Worm (Caenorhabditis elegans) whole organism, L3 larva: ENCODE data around the gene C06G1.1.
A peak's percentile ranks its signal among the peaks of the same experiment; 100 is the strongest.

Source experiments
- R02D3.7 ChIP-seq: fragments of 150-350 bp; optimal IDR thresholded peaks from 2 replicates; lab custom pipeline; 2014; ENCODE audit warnings: missing biosample characterization, missing genetic modification characterization
- ZK546.5 ChIP-seq: sonication (generic microtip); optimal IDR thresholded peaks from 2 replicates; lab custom pipeline; 2017; ENCODE audit warnings: missing biosample characterization, missing genetic modification characterization
- ama-1 ChIP-seq: fragments of 150-350 bp; optimal IDR thresholded peaks from 2 replicates; lab custom pipeline; 2018
- ceh-16 ChIP-seq: sonication (generic microtip); optimal IDR thresholded peaks from 2 replicates; lab custom pipeline; 2017; ENCODE audit warnings: missing biosample characterization, missing genetic modification characterization
- ceh-28 ChIP-seq: fragments of 150-350 bp; optimal IDR thresholded peaks from 2 replicates; lab custom pipeline; 2014; ENCODE audit warnings: missing biosample characterization, missing genetic modification reagents, missing genetic modification characterization
- egl-27 ChIP-seq: sonication (generic microtip); optimal IDR thresholded peaks from 4 replicates; lab custom pipeline; 2017; ENCODE audit warnings: missing biosample characterization, missing genetic modification reagents, missing genetic modification characterization
- egl-5 ChIP-seq: fragments of 150-350 bp; optimal IDR thresholded peaks from 2 replicates; lab custom pipeline; 2017; ENCODE audit warnings: missing biosample characterization, missing genetic modification reagents, missing genetic modification characterization, inconsistent platforms
- elt-1 ChIP-seq: fragments of 150-350 bp; optimal IDR thresholded peaks from 2 replicates; lab custom pipeline; 2014; ENCODE audit warnings: missing biosample characterization, missing genetic modification characterization
- elt-2 ChIP-seq: sonication (generic microtip); optimal IDR thresholded peaks from 2 replicates; lab custom pipeline; 2016; ENCODE audit warnings: missing genetic modification reagents, mild to moderate bottlenecking, missing genetic modification characterization, missing compliant biosample characterization
- elt-3 ChIP-seq, 3 experiments: fragments of 150-350 bp in 1 of 3; sonication (generic microtip) in 2 of 3; optimal IDR thresholded peaks; 2 replicates in 2 of 3; 4 replicates in 1 of 3; lab custom pipeline; 2014 to 2017; ENCODE audit warnings: missing biosample characterization in 3 of 3, missing genetic modification characterization in 3 of 3
- eor-1 ChIP-seq, 2 experiments: fragments of 150-350 bp; optimal IDR thresholded peaks; 2 replicates each; lab custom pipeline; 2014 to 2018; ENCODE audit warnings: missing biosample characterization in 2 of 2, missing genetic modification characterization in 2 of 2
- fkh-10 ChIP-seq: sonication (generic microtip); optimal IDR thresholded peaks from 2 replicates; lab custom pipeline; 2017; ENCODE audit warnings: missing biosample characterization, missing genetic modification reagents, missing genetic modification characterization
- fos-1 ChIP-seq: fragments of 150-350 bp; optimal IDR thresholded peaks from 2 replicates; lab custom pipeline; 2014; ENCODE audit warnings: missing biosample characterization, missing genetic modification characterization
- jun-1 ChIP-seq: fragments of 150-350 bp; optimal IDR thresholded peaks from 2 replicates; lab custom pipeline; 2014; ENCODE audit warnings: missing biosample characterization, missing genetic modification reagents, missing genetic modification characterization
- lin-39 ChIP-seq: fragments of 150-350 bp; optimal IDR thresholded peaks from 2 replicates; lab custom pipeline; 2018; ENCODE audit warnings: missing biosample characterization, missing genetic modification reagents, missing genetic modification characterization
- lsy-12 ChIP-seq: sonication (generic microtip); optimal IDR thresholded peaks from 2 replicates; lab custom pipeline; 2016; ENCODE audit warnings: mild to moderate bottlenecking, missing genetic modification characterization, missing compliant biosample characterization
- mdl-1 ChIP-seq: fragments of 150-350 bp; optimal IDR thresholded peaks from 2 replicates; lab custom pipeline; 2014; ENCODE audit warnings: missing biosample characterization, missing genetic modification characterization
- mml-1 ChIP-seq: fragments of 150-350 bp; sonication (generic microtip); optimal IDR thresholded peaks from 3 replicates; lab custom pipeline; 2014; ENCODE audit warnings: missing biosample characterization, missing genetic modification characterization
- nfya-1 ChIP-seq: sonication (generic microtip); optimal IDR thresholded peaks from 2 replicates; lab custom pipeline; 2017; ENCODE audit warnings: missing genetic modification characterization, mild to moderate bottlenecking, missing compliant biosample characterization, antibody characterized with exemption, moderate library complexity; ENCODE audit not compliant: insufficient read depth
- nhr-12 ChIP-seq: fragments of 150-350 bp; optimal IDR thresholded peaks from 2 replicates; lab custom pipeline; 2014; ENCODE audit warnings: missing biosample characterization, missing genetic modification characterization
- nhr-23 ChIP-seq: fragments of 150-350 bp; optimal IDR thresholded peaks from 2 replicates; lab custom pipeline; 2014; ENCODE audit warnings: missing biosample characterization, missing genetic modification reagents, missing genetic modification characterization
- nhr-237 ChIP-seq: fragments of 150-350 bp; optimal IDR thresholded peaks from 2 replicates; lab custom pipeline; 2014; ENCODE audit warnings: missing biosample characterization, missing genetic modification characterization
- nhr-25 ChIP-seq: sonication (generic microtip); optimal IDR thresholded peaks from 2 replicates; lab custom pipeline; 2017; ENCODE audit warnings: missing biosample characterization, missing genetic modification characterization
- nhr-67 ChIP-seq: fragments of 150-350 bp; optimal IDR thresholded peaks from 2 replicates; lab custom pipeline; 2014; ENCODE audit warnings: missing biosample characterization, missing genetic modification characterization
- nhr-77 ChIP-seq: fragments of 150-350 bp; optimal IDR thresholded peaks from 2 replicates; lab custom pipeline; 2014; ENCODE audit warnings: missing biosample characterization, missing genetic modification characterization
- pha-4 ChIP-seq: fragments of 150-350 bp; optimal IDR thresholded peaks from 2 replicates; lab custom pipeline; 2014; ENCODE audit warnings: missing biosample characterization, missing genetic modification reagents, missing genetic modification characterization
- pqm-1 ChIP-seq: fragments of 150-350 bp; optimal IDR thresholded peaks from 2 replicates; lab custom pipeline; 2017; ENCODE audit warnings: missing biosample characterization, missing genetic modification characterization, inconsistent platforms
- sea-2 ChIP-seq: fragments of 150-350 bp; sonication (generic microtip); optimal IDR thresholded peaks from 4 replicates; lab custom pipeline; 2014; ENCODE audit warnings: missing biosample characterization, missing genetic modification reagents, missing genetic modification characterization
- snpc-4 ChIP-seq: fragments of 150-350 bp; optimal IDR thresholded peaks from 2 replicates; lab custom pipeline; 2014; ENCODE audit warnings: missing biosample characterization, missing genetic modification characterization
- tbx-2 ChIP-seq: sonication (generic microtip); optimal IDR thresholded peaks from 2 replicates; lab custom pipeline; 2016; ENCODE audit warnings: mild to moderate bottlenecking, missing genetic modification characterization, missing compliant biosample characterization
- zag-1 ChIP-seq: fragments of 150-350 bp; optimal IDR thresholded peaks from 2 replicates; lab custom pipeline; 2014; ENCODE audit warnings: missing biosample characterization, missing genetic modification characterization
- ztf-4 ChIP-seq: fragments of 150-350 bp; optimal IDR thresholded peaks from 2 replicates; lab custom pipeline; 2014; ENCODE audit warnings: missing biosample characterization, missing genetic modification characterization

C06G1.1 gene

DNA sequence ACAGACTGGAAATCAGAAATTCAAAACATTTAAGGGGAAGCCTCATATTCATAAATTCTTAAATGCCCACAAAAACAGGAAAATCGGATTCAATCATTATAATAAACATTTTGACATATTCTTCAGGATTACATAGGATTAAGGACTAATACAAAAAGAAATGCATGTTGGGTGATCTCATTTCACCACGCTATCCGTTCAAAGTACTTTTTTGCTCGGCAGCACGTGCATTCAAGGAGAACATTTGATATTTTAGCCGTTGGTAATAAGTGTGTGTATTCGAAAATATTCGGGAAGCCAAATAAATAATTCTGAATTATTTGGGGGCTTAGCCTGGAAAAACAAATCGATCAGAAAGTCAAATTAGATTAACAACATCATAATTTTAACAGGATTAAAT lies 17.4 kb downstream of the C06G1.1 start:
- TF ChIP-seq egl-5 (tag; lab: Kevin White, UChicago) (no peak), nhr-23 (tag; lab: Kevin White, UChicago) (no peak), egl-27 (tag; lab: Kevin White, UChicago) (no peak), tbx-2 (tag; lab: Kevin White, UChicago) (no peak), ztf-4 (tag; lab: Kevin White, UChicago) (no peak), nfya-1 (tag; lab: Kevin White, UChicago) (no peak), ama-1 (lab: Kevin White, UChicago) (no peak), nhr-67 (tag; lab: Kevin White, UChicago) (no peak), pha-4 (tag; lab: Kevin White, UChicago) (no peak), mdl-1 (tag; lab: Kevin White, UChicago) (no peak), lsy-12 (tag; lab: Kevin White, UChicago) (no peak), mml-1 (tag; lab: Kevin White, UChicago) (no peak), snpc-4 (no peak), ceh-28 (tag; lab: Kevin White, UChicago) (no peak), fkh-10 (GFP tag; lab: Kevin White, UChicago) (no peak)

DNA sequence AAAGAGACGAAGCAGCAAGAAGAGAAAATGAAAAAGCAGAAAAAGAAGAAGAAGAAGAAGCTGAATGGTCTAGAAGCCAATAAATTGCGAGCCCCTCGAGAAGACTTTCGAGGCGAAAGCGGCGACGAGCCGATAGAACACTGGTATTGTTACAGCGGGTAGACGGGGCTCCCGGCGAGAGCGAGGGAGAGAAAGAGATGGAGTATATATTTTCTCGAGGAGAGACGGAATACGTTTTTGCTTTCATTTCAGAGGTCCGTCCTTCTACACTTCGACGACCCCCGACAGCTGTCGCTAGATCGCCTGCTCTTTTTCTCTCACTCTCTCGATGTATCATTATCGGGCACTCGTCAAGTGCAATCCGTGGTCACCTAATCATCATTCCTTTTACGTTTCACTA lies 22.1 kb downstream of the C06G1.1 start:
- TF ChIP-seq lin-39 (tag; lab: Kevin White, UChicago) = peak; percentile 29
- TF ChIP-seq elt-2 = no peak
- TF ChIP-seq zag-1 = no peak
- no peak for TF ChIP-seq nfya-1 (tag; lab: Kevin White, UChicago)
- TF ChIP-seq fos-1 = no peak

DNA sequence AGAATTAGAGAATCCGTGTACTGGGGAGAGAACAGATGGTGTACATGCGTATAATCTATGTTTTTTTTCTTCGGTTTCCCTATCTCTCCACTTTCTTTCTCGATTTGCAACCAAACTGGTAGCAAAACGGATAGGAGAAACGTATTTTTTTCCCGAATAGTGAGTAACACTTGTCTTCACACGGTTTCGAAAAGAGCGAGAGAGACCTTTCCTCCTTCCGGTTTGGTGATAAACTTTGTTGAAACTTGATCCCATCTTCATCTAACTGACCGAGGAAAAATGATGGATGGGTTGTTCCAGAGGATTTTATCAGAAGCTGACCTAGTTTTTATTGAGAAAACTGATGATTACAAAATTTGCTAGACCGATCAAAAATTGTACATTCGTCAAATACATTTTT lies 25.2 kb downstream of the C06G1.1 start:
- TF ChIP-seq nhr-12 (tag; lab: Kevin White, UChicago) = no peak
- peak in 1 of 3 experiments; percentile 43 for TF ChIP-seq elt-3 (tag; optimal IDR thresholded peaks at IDR 0.05; lab: Kevin White, UChicago)

DNA sequence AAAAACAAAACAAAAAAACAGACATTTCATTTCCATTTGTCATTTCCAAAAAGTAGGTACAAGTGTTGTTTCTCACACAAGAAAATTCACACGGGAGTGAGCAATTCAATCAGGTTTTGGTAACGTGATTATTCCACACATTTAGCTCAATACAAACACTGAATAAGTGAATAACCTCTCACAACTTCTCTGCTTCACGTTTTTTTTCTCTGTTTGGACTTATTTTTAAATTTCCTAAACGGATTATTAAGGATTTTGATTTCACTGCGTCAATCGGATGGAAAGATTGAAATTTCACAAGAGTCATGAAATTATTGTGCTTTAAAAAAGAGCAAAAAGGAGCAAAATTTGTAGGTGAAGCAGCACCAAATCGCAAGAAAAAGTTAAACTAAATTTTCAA lies 27.1 kb downstream of the C06G1.1 start:
- TF ChIP-seq jun-1 (tag; lab: Kevin White, UChicago) (no peak), nhr-23 (tag; lab: Kevin White, UChicago) (no peak), nhr-77 (tag; lab: Kevin White, UChicago) (no peak), ceh-16 (no peak), ceh-28 (tag; lab: Kevin White, UChicago) (no peak), lsy-12 (tag; lab: Kevin White, UChicago) (no peak), elt-1 (tag; lab: Kevin White, UChicago) (no peak), pqm-1 (tag; lab: Kevin White, UChicago) (no peak), sea-2 (no peak), nhr-25 (no peak), R02D3.7 (no peak), nhr-237 (tag; lab: Kevin White, UChicago) (no peak), egl-5 (tag; lab: Kevin White, UChicago) (no peak), mdl-1 (tag; lab: Kevin White, UChicago) (no peak)

DNA sequence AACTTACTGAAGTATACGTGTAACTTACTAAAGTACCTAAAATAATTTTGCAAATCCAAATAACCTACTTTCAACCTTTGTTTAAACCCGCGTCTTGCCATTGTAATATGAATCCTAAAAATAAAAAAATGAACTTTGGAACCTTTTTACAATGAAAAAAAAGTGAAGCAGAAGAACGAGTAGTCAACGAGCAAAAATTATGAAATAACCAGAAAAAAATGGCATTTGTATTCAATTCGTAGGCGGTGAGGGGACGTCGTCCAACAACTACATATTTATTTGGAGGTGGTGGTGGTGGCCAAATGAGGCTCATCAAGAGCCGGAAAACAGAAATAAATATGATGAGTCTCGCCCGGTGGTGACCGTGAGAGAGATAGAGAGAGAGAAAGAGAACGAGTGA lies 29.6 kb downstream of the C06G1.1 start, which contains the start of gene F43B10.1:
Gene F43B10.1, minus strand, starts transcription at position 101 of the 400 bp plus-strand sequence.
- TF ChIP-seq ceh-16 (no peak), ZK546.5 (tag; lab: Kevin White, UChicago) (no peak), lsy-12 (tag; lab: Kevin White, UChicago) (no peak), eor-1 (tag; optimal IDR thresholded peaks at IDR 0.05; lab: Kevin White, UChicago) (no peak), mml-1 (tag; lab: Kevin White, UChicago) (no peak), ama-1 (lab: Kevin White, UChicago) (no peak)

DNA sequence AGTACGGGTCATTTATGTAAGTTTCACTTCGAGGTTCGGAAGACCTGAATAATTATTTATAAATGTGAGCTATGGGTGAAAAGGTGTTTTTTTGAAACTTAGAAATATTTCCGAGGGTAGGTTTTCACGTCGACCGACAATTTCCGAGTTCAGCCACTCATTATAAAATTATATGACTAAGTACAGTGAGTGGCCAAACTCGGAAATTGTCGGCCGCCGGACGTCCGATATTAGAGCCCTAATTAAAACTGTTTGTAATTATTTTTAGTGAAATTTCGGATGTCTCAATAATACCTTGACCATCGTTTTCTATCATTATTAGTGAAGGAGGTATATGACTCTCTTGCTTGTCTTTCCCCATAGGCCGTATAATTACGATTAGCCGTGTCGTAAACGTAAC lies 34.4 kb downstream of the C06G1.1 start:
- TF ChIP-seq pqm-1 (tag; lab: Kevin White, UChicago) (peak; percentile 16), fos-1 (no peak)
